Worm (Caenorhabditis elegans) whole organism, young adult: Measurements from ENCODE around the gene phyh-1.
A peak's percentile ranks its signal among the peaks of the same experiment; 100 is the strongest.

Experiments
- B0035.1 ChIP-seq: sonication (generic microtip); optimal IDR thresholded peaks from 2 replicates; lab custom pipeline; 2016; ENCODE audit warnings: missing genetic modification characterization, mild to moderate bottlenecking, missing compliant biosample characterization, missing genotype, missing genetic modification reagents
- aptf-3 ChIP-seq: fragments of 200-800 bp; sonication (Bioruptor generic); IDR thresholded peaks from 2 replicates; pipeline ENCODE4 v1.3.6; 2022; ENCODE audit warnings: missing genetic modification characterization, missing compliant biosample characterization
- ceh-58 ChIP-seq: fragments of 200-800 bp; sonication (Bioruptor generic); IDR thresholded peaks from 2 replicates; pipeline ENCODE4 v1.3.6; 2022; ENCODE audit warnings: missing genetic modification characterization, missing compliant biosample characterization
- snpc-4 ChIP-seq, 5 experiments: fragments of 150-350 bp in 1 of 5; sonication (generic microtip) in 4 of 5; optimal IDR thresholded peaks; 2 replicates each; lab custom pipeline; 2014 to 2018; ENCODE audit warnings: missing genetic modification characterization in 5 of 5, missing biosample characterization in 3 of 5, antibody characterized with exemption in 2 of 5, mild to moderate bottlenecking in 2 of 5, missing compliant biosample characterization in 2 of 5, missing genotype in 2 of 5, moderate library complexity in 2 of 5, missing genetic modification reagents in 1 of 5
- somi-1 ChIP-seq: fragments of 200-800 bp; sonication (Bioruptor generic); optimal IDR thresholded peaks from 2 replicates; lab custom pipeline; 2018; ENCODE audit warnings: mild to moderate bottlenecking, missing genetic modification characterization, missing compliant biosample characterization
- unc-62 ChIP-seq: fragments of 150-350 bp; optimal IDR thresholded peaks from 2 replicates; lab custom pipeline; 2014; ENCODE audit warnings: missing biosample characterization, missing genetic modification reagents, missing genetic modification characterization

DNA sequence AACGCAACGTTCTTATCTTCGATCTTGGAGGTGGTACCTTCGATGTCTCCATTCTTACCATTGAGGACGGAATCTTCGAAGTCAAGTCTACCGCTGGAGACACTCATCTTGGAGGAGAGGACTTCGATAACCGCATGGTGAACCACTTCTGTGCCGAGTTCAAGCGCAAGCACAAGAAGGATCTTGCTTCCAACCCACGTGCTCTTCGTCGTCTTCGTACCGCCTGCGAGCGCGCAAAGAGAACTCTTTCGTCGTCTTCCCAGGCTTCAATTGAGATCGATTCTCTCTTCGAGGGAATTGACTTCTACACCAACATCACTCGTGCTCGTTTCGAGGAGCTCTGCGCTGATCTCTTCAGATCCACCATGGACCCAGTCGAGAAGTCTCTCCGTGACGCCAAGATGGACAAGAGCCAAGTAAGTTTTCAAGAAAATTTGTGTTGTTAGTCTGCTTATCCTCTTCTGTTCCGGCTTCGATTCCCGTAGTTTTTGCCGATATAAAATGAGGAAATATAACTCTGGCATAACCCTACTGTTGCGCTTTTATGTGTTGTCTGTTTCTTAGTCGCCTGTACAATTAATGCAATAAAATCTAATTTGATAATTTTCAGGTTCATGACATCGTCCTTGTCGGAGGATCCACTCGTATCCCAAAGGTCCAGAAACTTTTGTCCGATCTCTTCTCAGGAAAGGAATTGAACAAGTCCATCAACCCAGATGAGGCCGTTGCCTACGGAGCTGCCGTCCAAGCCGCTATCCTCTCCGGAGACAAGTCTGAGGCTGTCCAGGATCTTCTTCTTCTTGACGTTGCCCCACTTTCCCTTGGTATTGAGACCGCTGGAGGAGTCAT is 20.6 kb upstream of the phyh-1 start:
- 0 out of 2 replicates have a peak, but pooled peaks have one; percentile 8 for TF ChIP-seq aptf-3 (GFP tag; lab: Robert Waterston, UW)
- TF ChIP-seq unc-62, result no peak
- no peak for TF ChIP-seq B0035.1 (tag; lab: Kevin White, UChicago)
- TF ChIP-seq snpc-4 (GFP tag; optimal IDR thresholded peaks at IDR 0.05; lab: Kevin White, UChicago), result no peak
- peak in 2 of 4 experiments; percentile 18 to 59 for TF ChIP-seq snpc-4 (tag; optimal IDR thresholded peaks at IDR 0.05; lab: Kevin White, UChicago)
- peak; percentile 71 for TF ChIP-seq ceh-58 (GFP tag; lab: Robert Waterston, UW)
- no peak for TF ChIP-seq somi-1 (GFP tag; lab: Kevin White, UChicago)
